Worm (Caenorhabditis elegans) whole organism, L3 larva: ENCODE measurements around the gene cya-1.

Experiments used
- ceh-16 ChIP-seq: sonication (generic microtip); optimal IDR thresholded peaks from 2 replicates; lab custom pipeline; 2017; ENCODE audit warnings: missing biosample characterization, missing genetic modification characterization
- ceh-82 ChIP-seq: fragments of 150-350 bp; optimal IDR thresholded peaks from 2 replicates; lab custom pipeline; 2014; ENCODE audit warnings: missing biosample characterization, missing genetic modification characterization
- lin-39 ChIP-seq: fragments of 150-350 bp; optimal IDR thresholded peaks from 2 replicates; lab custom pipeline; 2018; ENCODE audit warnings: missing biosample characterization, missing genetic modification reagents, missing genetic modification characterization
- nhr-12 ChIP-seq: fragments of 150-350 bp; optimal IDR thresholded peaks from 2 replicates; lab custom pipeline; 2014; ENCODE audit warnings: missing biosample characterization, missing genetic modification characterization
- nhr-23 ChIP-seq: fragments of 150-350 bp; optimal IDR thresholded peaks from 2 replicates; lab custom pipeline; 2014; ENCODE audit warnings: missing biosample characterization, missing genetic modification reagents, missing genetic modification characterization
- nhr-28 ChIP-seq: fragments of 150-350 bp; optimal IDR thresholded peaks from 2 replicates; lab custom pipeline; 2014; ENCODE audit warnings: missing biosample characterization, missing genetic modification characterization
- pqm-1 ChIP-seq: fragments of 150-350 bp; optimal IDR thresholded peaks from 2 replicates; lab custom pipeline; 2017; ENCODE audit warnings: missing biosample characterization, missing genetic modification characterization, inconsistent platforms
- sea-2 ChIP-seq: fragments of 150-350 bp; sonication (generic microtip); optimal IDR thresholded peaks from 4 replicates; lab custom pipeline; 2014; ENCODE audit warnings: missing biosample characterization, missing genetic modification reagents, missing genetic modification characterization
- unc-62 ChIP-seq: fragments of 150-350 bp; sonication (generic microtip); optimal IDR thresholded peaks from 4 replicates; lab custom pipeline; 2014; ENCODE audit warnings: missing biosample characterization, missing genetic modification reagents, missing genetic modification characterization
- zag-1 ChIP-seq: fragments of 150-350 bp; optimal IDR thresholded peaks from 2 replicates; lab custom pipeline; 2014; ENCODE audit warnings: missing biosample characterization, missing genetic modification characterization

ce11 chrIII:9060267-9060666, 48.8 kb downstream of the cya-1 start:
- no peak for TF ChIP-seq sea-2 (GFP tag; lab: Kevin White, UChicago)
- no peak for TF ChIP-seq nhr-28 (tag; lab: Kevin White, UChicago)
- no peak for TF ChIP-seq zag-1 (tag; lab: Kevin White, UChicago)
- TF ChIP-seq ceh-82 = no peak
- no peak for TF ChIP-seq nhr-23
- TF ChIP-seq unc-62 (GFP tag; lab: Kevin White, UChicago) = no peak
- no peak for TF ChIP-seq ceh-16
- no peak for TF ChIP-seq nhr-12
- TF ChIP-seq lin-39 (tag; lab: Kevin White, UChicago) = no peak
- TF ChIP-seq pqm-1 (tag; lab: Kevin White, UChicago) = no peak
